Fruit fly (Drosophila melanogaster): ENCODE results near the gene CG3323.

- no peak for TF ChIP-seq GATAe (GFP tag; conservative IDR thresholded peaks at IDR 0.05)
- TF ChIP-seq HLH54F (GFP tag; optimal IDR thresholded peaks at IDR 0.05), result no peak
- no peak for TF ChIP-seq Taf1 (GFP tag; IDR thresholded peaks at IDR 0.05)
- TF ChIP-seq Med (GFP tag), result peak; percentile 67
- TF ChIP-seq toy (GFP tag; IDR thresholded peaks at IDR 0.05), result no peak
- TF ChIP-seq CG12299 (tag; optimal IDR thresholded peaks at IDR 0.05), result no peak
- no peak for TF ChIP-seq CG16779 (GFP tag; IDR thresholded peaks at IDR 0.05)
- TF ChIP-seq B-H2 (GFP tag; optimal IDR thresholded peaks at IDR 0.05), result no peak
- no peak for TF ChIP-seq CG9609 (GFP tag; optimal IDR thresholded peaks at IDR 0.05)
- no peak for TF ChIP-seq CG2129 (GFP tag; IDR thresholded peaks at IDR 0.05; ENCODE audit: partially characterized antibody)
- TF ChIP-seq CG6683 (GFP tag; optimal IDR thresholded peaks at IDR 0.05), result no peak
Measured at dm6 chrX:5339970-5340369, 34.5 kb upstream of the CG3323 start, which contains the start of gene SK.
